Fruit fly (Drosophila melanogaster): Measurements from ENCODE around the gene Ugt37A1.

The Ugt37A1 gene

DNA sequence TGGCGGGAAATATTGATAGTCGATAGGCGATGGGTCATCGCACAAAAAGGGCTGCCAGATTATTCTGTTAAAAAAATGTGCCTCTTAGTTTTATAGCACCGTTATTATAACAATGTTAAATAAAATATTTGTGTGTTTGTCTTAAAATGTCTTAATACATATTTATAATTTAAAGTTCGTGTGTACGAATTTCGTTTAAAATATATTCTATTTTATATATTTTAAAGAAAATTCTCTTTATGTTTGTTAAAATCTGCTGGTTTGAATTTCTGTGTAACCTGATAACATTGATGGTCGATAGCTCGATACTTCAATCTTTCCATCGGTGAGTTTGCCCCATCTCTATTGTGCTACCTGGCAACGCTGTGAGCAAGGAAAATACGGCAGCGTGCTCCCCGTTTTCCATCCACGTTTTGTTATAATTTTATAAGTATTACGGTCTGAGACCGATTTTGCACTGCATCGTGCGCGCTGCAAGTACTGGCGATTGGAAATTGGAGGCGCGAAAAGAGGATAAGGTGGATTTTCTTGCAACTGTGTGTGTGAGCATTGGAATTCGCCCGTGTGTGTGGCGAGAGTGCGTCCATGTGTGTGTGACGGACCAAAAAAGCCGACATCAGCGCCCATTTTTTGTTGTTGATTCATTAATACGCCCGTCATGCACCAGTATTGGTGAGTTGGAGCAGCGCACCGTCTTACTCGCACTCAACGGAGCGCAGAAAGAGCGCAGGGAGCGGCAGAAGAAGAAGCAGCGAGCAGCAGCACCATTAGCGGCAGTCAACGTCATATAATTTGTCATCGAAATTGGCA lies 43.1 kb upstream of the Ugt37A1 start, which contains the start of the genes CG10949 and Arpc2 (continued):
- TF ChIP-seq Hmr (GFP tag; optimal IDR thresholded peaks at IDR 0.05) (peak; percentile 60), CG11696 (GFP tag; IDR thresholded peaks at IDR 0.05) (0 out of 2 replicates have a peak, but pooled peaks have one; percentile 15), nerfin-2 (GFP tag; IDR thresholded peaks at IDR 0.05; ENCODE audit: partially characterized antibody) (peak; percentile 44; the same call in 1 of the 2 replicates), odd (GFP tag; optimal IDR thresholded peaks at IDR 0.05) (peak; percentile 8), CG13123 (GFP tag; optimal IDR thresholded peaks at IDR 0.05) (no peak), NFAT (GFP tag; IDR thresholded peaks at IDR 0.05) (peak; percentile 53; the same call in 1 of the 2 replicates), CG9797 (GFP tag; optimal IDR thresholded peaks at IDR 0.05) (peak; percentile 30), knrl (GFP tag; IDR thresholded peaks at IDR 0.05; ENCODE audit: partially characterized antibody) (peak; percentile 64; the same call in 2 of the 3 replicates), YL-1 (GFP tag; optimal IDR thresholded peaks at IDR 0.05) (peak; percentile 74), lab (GFP tag; optimal IDR thresholded peaks at IDR 0.05) (peak; percentile 29), al (GFP tag; IDR thresholded peaks at IDR 0.05) (peak; percentile 63), CG7928 (GFP tag; optimal IDR thresholded peaks at IDR 0.05) (no peak), CG30403 (GFP tag; optimal IDR thresholded peaks at IDR 0.05) (peak; percentile 65), Atf3 (GFP tag; optimal IDR thresholded peaks at IDR 0.05) (no peak), CG7556 (GFP tag; optimal IDR thresholded peaks at IDR 0.05) (peak; percentile 49), Deaf1 (tag; optimal IDR thresholded peaks at IDR 0.05) (peak; percentile 31), Adf1 (GFP tag; IDR thresholded peaks at IDR 0.05) (peak; percentile 47), CG11247 (GFP tag; IDR thresholded peaks at IDR 0.05) (0 out of 2 replicates have a peak, but pooled peaks have one; percentile 6), seq (GFP tag; IDR thresholded peaks at IDR 0.05) (no peak), CG1024 (GFP tag; IDR thresholded peaks at IDR 0.05) (no peak), fu2 (GFP tag; optimal IDR thresholded peaks at IDR 0.05) (no peak), CG4424 (GFP tag; optimal IDR thresholded peaks at IDR 0.05) (peak; percentile 33), CG1832 (GFP tag; optimal IDR thresholded peaks at IDR 0.05) (peak; percentile 30), CG10543 (GFP tag; optimal IDR thresholded peaks at IDR 0.05) (peak; percentile 39), Sry-β (GFP tag; optimal IDR thresholded peaks at IDR 0.05) (no peak), CG31388 (GFP tag; optimal IDR thresholded peaks at IDR 0.05) (no peak), bcd (GFP tag; optimal IDR thresholded peaks at IDR 0.05) (peak; percentile 13), croc (GFP tag; conservative IDR thresholded peaks at IDR 0.05) (0 out of 3 replicates have a peak, but pooled peaks have one; percentile 17), Gug (GFP tag; IDR thresholded peaks at IDR 0.05) (peak; percentile 40; the same call in 1 of the 4 replicates), CG11723 (GFP tag; optimal IDR thresholded peaks at IDR 0.05) (no peak), Dref (GFP tag; IDR thresholded peaks at IDR 0.05) (peak; percentile 72), ham (GFP tag; IDR thresholded peaks at IDR 0.05) (no peak), CG9817 (tag; optimal IDR thresholded peaks at IDR 0.05) (peak; percentile 77), lov (optimal IDR thresholded peaks at IDR 0.05) (no peak), lov (GFP tag; IDR thresholded peaks at IDR 0.05) (no peak), kah (GFP tag; optimal IDR thresholded peaks at IDR 0.05) (no peak), salm (tag; optimal IDR thresholded peaks at IDR 0.05) (no peak), CG13287 (GFP tag; IDR thresholded peaks at IDR 0.05; ENCODE audit: partially characterized antibody) (peak; percentile 61), CG4328 (GFP tag; optimal IDR thresholded peaks at IDR 0.05) (peak; percentile 54), pros (GFP tag; optimal IDR thresholded peaks at IDR 0.05) (peak; percentile 58), CG7357 (GFP tag; IDR thresholded peaks at IDR 0.05) (peak; percentile 37; the same call in 1 of the 3 replicates), HLH4C (GFP tag; IDR thresholded peaks at IDR 0.05; ENCODE audit: partially characterized antibody) (peak; percentile 28; the same call in 2 of the 3 replicates), trh (GFP tag; optimal IDR thresholded peaks at IDR 0.05) (no peak), CG10979 (tag; optimal IDR thresholded peaks at IDR 0.05) (peak; percentile 27), CG6254 (GFP tag; optimal IDR thresholded peaks at IDR 0.05) (peak; percentile 12), Sin3A (optimal IDR thresholded peaks at IDR 0.05) (peak; percentile 33), dpn (GFP tag; optimal IDR thresholded peaks at IDR 0.05) (peak in 1 of 2 experiments; percentile 51), tgo (GFP tag; IDR thresholded peaks at IDR 0.05) (no peak), Dbx (GFP tag; IDR thresholded peaks at IDR 0.05) (peak; percentile 58; the same call in 2 of the 3 replicates)

Data from whole organism, embryonic.